Fruit fly (Drosophila melanogaster) whole organism, adult: ENCODE results near the gene CG33795.

Source experiments
- CG11617 ChIP-seq: fragments of 200-800 bp; sonication (Bioruptor generic); optimal IDR thresholded peaks from 2 replicates; lab custom pipeline; 2017; ENCODE audit warnings: mild to moderate bottlenecking, missing biosample characterization, missing genetic modification reagents, missing genetic modification characterization
- CG12768 ChIP-seq: fragments of 200-800 bp; sonication (Bioruptor generic); optimal IDR thresholded peaks from 2 replicates; lab custom pipeline; 2017; ENCODE audit warnings: missing biosample characterization, missing genetic modification characterization, mild to moderate bottlenecking, moderate library complexity, missing genetic modification reagents
- CG14711 ChIP-seq: fragments of 200-800 bp; sonication (Bioruptor generic); optimal IDR thresholded peaks from 2 replicates; lab custom pipeline; 2018; ENCODE audit warnings: missing biosample characterization, mild to moderate bottlenecking, missing genetic modification characterization, moderate library complexity
- CG1620 ChIP-seq: fragments of 200-800 bp; sonication (Bioruptor generic); optimal IDR thresholded peaks from 2 replicates; lab custom pipeline; 2016; ENCODE audit warnings: missing biosample characterization, missing genetic modification characterization
- CG33017 ChIP-seq: fragments of 200-800 bp; sonication (Bioruptor generic); optimal IDR thresholded peaks from 2 replicates; lab custom pipeline; 2018; ENCODE audit warnings: missing biosample characterization, mild to moderate bottlenecking, missing genetic modification characterization, moderate library complexity
- CG5204 ChIP-seq: fragments of 200-800 bp; sonication (Bioruptor generic); optimal IDR thresholded peaks from 2 replicates; lab custom pipeline; 2016; ENCODE audit warnings: missing biosample characterization, missing genetic modification characterization
- CG7045 ChIP-seq: fragments of 200-800 bp; sonication (Bioruptor generic); optimal IDR thresholded peaks from 2 replicates; lab custom pipeline; 2017; ENCODE audit warnings: missing biosample characterization, mild to moderate bottlenecking, missing genetic modification characterization
- CG7101 ChIP-seq: fragments of 200-800 bp; sonication (Bioruptor generic); optimal IDR thresholded peaks from 2 replicates; lab custom pipeline; 2018; ENCODE audit warnings: missing biosample characterization, mild to moderate bottlenecking, missing genetic modification characterization, moderate library complexity
- Clk ChIP-seq: fragments of 200-800 bp; sonication (Bioruptor generic); optimal IDR thresholded peaks from 2 replicates; lab custom pipeline; 2017; ENCODE audit warnings: missing biosample characterization, missing genetic modification characterization
- Crg-1 ChIP-seq: fragments of 200-800 bp; sonication (Bioruptor generic); optimal IDR thresholded peaks from 2 replicates; lab custom pipeline; 2016; ENCODE audit warnings: missing biosample characterization, missing genetic modification characterization
- Hr96 ChIP-seq: fragments of 200-800 bp; sonication (Bioruptor generic); optimal IDR thresholded peaks from 2 replicates; lab custom pipeline; 2016; ENCODE audit warnings: missing biosample characterization, missing genetic modification characterization
- Mnt ChIP-seq: fragments of 200-800 bp; sonication (Bioruptor generic); optimal IDR thresholded peaks from 2 replicates; lab custom pipeline; 2016; ENCODE audit warnings: missing biosample characterization, mild to moderate bottlenecking, missing genetic modification characterization
- bab1 ChIP-seq: fragments of 200-800 bp; sonication (Bioruptor generic); optimal IDR thresholded peaks from 3 replicates; lab custom pipeline; 2019; ENCODE audit warnings: missing biosample characterization, mild to moderate bottlenecking, missing genetic modification characterization, moderate library complexity
- cic ChIP-seq: fragments of 200-800 bp; sonication (Bioruptor generic); optimal IDR thresholded peaks from 2 replicates; lab custom pipeline; 2017; ENCODE audit warnings: missing biosample characterization, mild to moderate bottlenecking, missing genetic modification characterization, moderate library complexity
- cnc ChIP-seq, 2 experiments: fragments of >200 bp; optimal IDR thresholded peaks; 2 replicates each; lab custom pipeline; 2017
- kay ChIP-seq: fragments of 200-800 bp; sonication (Bioruptor generic); peaks from one replicate; lab custom pipeline; 2016; ENCODE audit warnings: missing biosample characterization, missing genetic modification characterization, borderline replicate concordance
- ovo ChIP-seq: fragments of 200-800 bp; sonication (Bioruptor generic); optimal IDR thresholded peaks from 2 replicates; lab custom pipeline; 2016; ENCODE audit warnings: missing biosample characterization, missing genetic modification characterization
- pad ChIP-seq: fragments of 200-800 bp; sonication (Bioruptor generic); optimal IDR thresholded peaks from 3 replicates; lab custom pipeline; 2017; ENCODE audit warnings: missing biosample characterization, missing genetic modification characterization, mild to moderate bottlenecking, moderate library complexity, missing genetic modification reagents
- tj ChIP-seq: fragments of 200-800 bp; sonication (Bioruptor generic); optimal IDR thresholded peaks from 3 replicates; lab custom pipeline; 2017; ENCODE audit warnings: missing biosample characterization, mild to moderate bottlenecking, missing genetic modification characterization, moderate library complexity
- toe ChIP-seq: fragments of 200-800 bp; sonication (Bioruptor generic); optimal IDR thresholded peaks from 2 replicates; lab custom pipeline; 2016; ENCODE audit warnings: missing biosample characterization, missing genetic modification characterization

The CG33795 gene

dm6 chr3L:16211936-16212287 is 40.7 kb upstream of the CG33795 start:
- TF ChIP-seq CG7045 (GFP tag; lab: Kevin White, UChicago) (no peak), CG12768 (GFP tag; lab: Kevin White, UChicago) (no peak), cnc (optimal IDR thresholded peaks at IDR 0.05; lab: Kevin White, UChicago) (no peak), tj (no peak)

- TF ChIP-seq CG7045 (GFP tag; lab: Kevin White, UChicago) (no peak), tj (no peak), toe (GFP tag; lab: Kevin White, UChicago) (no peak), CG14711 (no peak), CG33017 (tag; lab: Kevin White, UChicago) (no peak), Clk (no peak), bab1 (GFP tag; lab: Kevin White, UChicago) (no peak), Hr96 (no peak), kay (GFP tag; lab: Kevin White, UChicago) (no peak), ovo (GFP tag; lab: Kevin White, UChicago) (no peak), CG5204 (GFP tag; lab: Kevin White, UChicago) (no peak)
Measured at dm6 chr3L:16211156-16211935, 40.2 kb upstream of the CG33795 start.

- no peak for TF ChIP-seq Clk
- TF ChIP-seq CG11617 (GFP tag; lab: Kevin White, UChicago) = no peak
- TF ChIP-seq ovo (GFP tag; lab: Kevin White, UChicago) = no peak
- TF ChIP-seq cic (GFP tag; lab: Kevin White, UChicago) = no peak
- no peak for TF ChIP-seq kay (GFP tag; lab: Kevin White, UChicago)
- TF ChIP-seq CG5204 (GFP tag; lab: Kevin White, UChicago) = no peak
- TF ChIP-seq pad (GFP tag; lab: Kevin White, UChicago) = no peak
- no peak for TF ChIP-seq tj
- no peak for TF ChIP-seq CG12768 (GFP tag; lab: Kevin White, UChicago)
- TF ChIP-seq CG7045 (GFP tag; lab: Kevin White, UChicago) = no peak
- no peak for TF ChIP-seq bab1 (GFP tag; lab: Kevin White, UChicago)
- no peak for TF ChIP-seq CG1620
- no peak for TF ChIP-seq toe (GFP tag; lab: Kevin White, UChicago)
- no peak for TF ChIP-seq CG14711
- no peak for TF ChIP-seq CG7101 (tag; lab: Kevin White, UChicago)
Measured at dm6 chr3L:16209641-16210040, 38.5 kb upstream of the CG33795 start.

- no peak for TF ChIP-seq Crg-1 (GFP tag; lab: Kevin White, UChicago)
- TF ChIP-seq cnc (optimal IDR thresholded peaks at IDR 0.05; lab: Kevin White, UChicago) = no peak
- no peak for TF ChIP-seq pad (GFP tag; lab: Kevin White, UChicago)
- TF ChIP-seq cic (GFP tag; lab: Kevin White, UChicago) = no peak
- TF ChIP-seq CG11617 (GFP tag; lab: Kevin White, UChicago) = no peak
- TF ChIP-seq kay (GFP tag; lab: Kevin White, UChicago) = no peak
Measured at dm6 chr3L:16208839-16209612, 37.8 kb upstream of the CG33795 start.

- no peak for TF ChIP-seq ovo (GFP tag; lab: Kevin White, UChicago)
- no peak for TF ChIP-seq CG12768 (GFP tag; lab: Kevin White, UChicago)
- no peak for TF ChIP-seq CG14711
- TF ChIP-seq Mnt = no peak
- TF ChIP-seq CG5204 (GFP tag; lab: Kevin White, UChicago) = no peak
- no peak for TF ChIP-seq tj
- no peak for TF ChIP-seq bab1 (GFP tag; lab: Kevin White, UChicago)
- TF ChIP-seq Hr96 = no peak
- TF ChIP-seq CG1620 = no peak
- no peak for TF ChIP-seq cnc (optimal IDR thresholded peaks at IDR 0.05; lab: Kevin White, UChicago)
- no peak for TF ChIP-seq pad (GFP tag; lab: Kevin White, UChicago)
- no peak for TF ChIP-seq CG7101 (tag; lab: Kevin White, UChicago)
- TF ChIP-seq Crg-1 (GFP tag; lab: Kevin White, UChicago) = no peak
- no peak for TF ChIP-seq CG11617 (GFP tag; lab: Kevin White, UChicago)
- TF ChIP-seq CG7045 (GFP tag; lab: Kevin White, UChicago) = no peak
- no peak for TF ChIP-seq CG33017 (tag; lab: Kevin White, UChicago)
Measured at dm6 chr3L:16208053-16208838, 37.1 kb upstream of the CG33795 start.

- TF ChIP-seq Mnt (no peak), bab1 (GFP tag; lab: Kevin White, UChicago) (no peak), Clk (no peak), CG7045 (GFP tag; lab: Kevin White, UChicago) (no peak)
Measured at dm6 chr3L:16204128-16204527, 32.9 kb upstream of the CG33795 start.
